Worm (Caenorhabditis elegans) whole organism, L4 larva: ENCODE measurements around the gene Y71H2AL.4.

Source experiments
- ceh-20 ChIP-seq: fragments of 200-800 bp; sonication (Bioruptor generic); IDR thresholded peaks from 2 replicates; pipeline ENCODE4 v1.3.6; 2022; ENCODE audit warnings: missing genetic modification reagents, missing genetic modification characterization, missing compliant biosample characterization
- fkh-10 ChIP-seq: fragments of 150-350 bp; optimal IDR thresholded peaks from 2 replicates; lab custom pipeline; 2014; ENCODE audit warnings: missing biosample characterization, missing genetic modification reagents, missing genetic modification characterization
- jun-1 ChIP-seq: fragments of 150-350 bp; optimal IDR thresholded peaks from 2 replicates; lab custom pipeline; 2014; ENCODE audit warnings: missing biosample characterization, missing genetic modification reagents, missing genetic modification characterization
- lin-39 ChIP-seq: fragments of 150-350 bp; optimal IDR thresholded peaks from 2 replicates; lab custom pipeline; 2014; ENCODE audit warnings: missing biosample characterization, missing genetic modification reagents, missing genetic modification characterization
- lir-3 ChIP-seq: sonication (generic microtip); optimal IDR thresholded peaks from 2 replicates; lab custom pipeline; 2016; ENCODE audit warnings: mild to moderate bottlenecking, missing genetic modification characterization, missing compliant biosample characterization
- nhr-11 ChIP-seq: fragments of 150-350 bp; optimal IDR thresholded peaks from 2 replicates; lab custom pipeline; 2014; ENCODE audit warnings: missing biosample characterization, missing genetic modification characterization
- nhr-237 ChIP-seq: sonication (generic microtip); optimal IDR thresholded peaks from 2 replicates; lab custom pipeline; 2017; ENCODE audit warnings: missing biosample characterization, missing genetic modification characterization
- nhr-6 ChIP-seq: fragments of 150-350 bp; optimal IDR thresholded peaks from 2 replicates; lab custom pipeline; 2014; ENCODE audit warnings: missing biosample characterization, missing genetic modification characterization
- nhr-77 ChIP-seq: fragments of 150-350 bp; optimal IDR thresholded peaks from 2 replicates; lab custom pipeline; 2014; ENCODE audit warnings: missing biosample characterization, missing genetic modification characterization
- pha-4 ChIP-seq, 2 experiments: fragments of 150-350 bp in 1 of 2; fragments of 200-800 bp in 1 of 2; sonication (Bioruptor generic) in 1 of 2; IDR thresholded peaks in 1 of 2; optimal IDR thresholded peaks in 1 of 2; 2 replicates each; pipeline versions ENCODE4 v1.3.6 to Lab custom; 2014 to 2022; ENCODE audit warnings: missing genetic modification characterization in 2 of 2, missing genetic modification reagents in 2 of 2, missing biosample characterization in 1 of 2, missing compliant biosample characterization in 1 of 2
- php-3 ChIP-seq: fragments of 200-800 bp; sonication (Bioruptor generic); IDR thresholded peaks from 2 replicates; pipeline ENCODE4 v1.3.6; 2022; ENCODE audit warnings: missing genetic modification reagents, missing genetic modification characterization, missing compliant biosample characterization
- unc-39 ChIP-seq: sonication (generic microtip); optimal IDR thresholded peaks from 2 replicates; lab custom pipeline; 2017; ENCODE audit warnings: missing biosample characterization, missing genetic modification characterization

ce11 chrIII:2679362-2679761 is 6.8 kb upstream of the Y71H2AL.4 start:
- TF ChIP-seq nhr-6 (no peak), lin-39 (no peak), lir-3 (tag; lab: Kevin White, UChicago) (no peak), fkh-10 (GFP tag; lab: Kevin White, UChicago) (no peak), pha-4 (GFP tag; IDR thresholded peaks at IDR 0.05; lab: Robert Waterston, UW) (no peak), pha-4 (tag; optimal IDR thresholded peaks at IDR 0.05; lab: Kevin White, UChicago) (no peak), jun-1 (tag; lab: Kevin White, UChicago) (no peak), nhr-237 (tag; lab: Kevin White, UChicago) (no peak), php-3 (no peak), nhr-77 (no peak), nhr-11 (tag; lab: Kevin White, UChicago) (no peak), ceh-20 (GFP tag; lab: Robert Waterston, UW) (no peak), unc-39 (no peak)
